Worm (Caenorhabditis elegans) whole organism, L4 larva: ENCODE results near the gene gcy-22.

Source experiments
- D1046.2 ChIP-seq: fragments of 200-800 bp; sonication (Bioruptor generic); IDR thresholded peaks from 2 replicates; pipeline ENCODE4 v1.3.6; 2022; ENCODE audit warnings: missing genetic modification characterization, missing compliant biosample characterization
- F10B5.3 ChIP-seq: sonication (generic microtip); optimal IDR thresholded peaks from 2 replicates; lab custom pipeline; 2016; ENCODE audit warnings: mild to moderate bottlenecking, missing genetic modification characterization, missing compliant biosample characterization
- T20F7.1 ChIP-seq: fragments of 200-800 bp; sonication (Bioruptor generic); optimal IDR thresholded peaks from 2 replicates; lab custom pipeline; 2018; ENCODE audit warnings: mild to moderate bottlenecking, missing genetic modification characterization, missing compliant biosample characterization
- T26A8.4 ChIP-seq: fragments of 200-800 bp; sonication (Bioruptor generic); IDR thresholded peaks from 2 replicates; pipeline ENCODE4 v1.3.6; 2022; ENCODE audit warnings: missing genetic modification characterization, missing compliant biosample characterization
- Y105C5A.15 ChIP-seq: fragments of 200-800 bp; sonication (Bioruptor generic); IDR thresholded peaks from 2 replicates; pipeline ENCODE4 v1.3.6; 2022; ENCODE audit warnings: missing genetic modification characterization, missing compliant biosample characterization
- Y48G9A.11 ChIP-seq: fragments of 200-800 bp; sonication (Bioruptor generic); IDR thresholded peaks from 2 replicates; pipeline ENCODE4 v1.3.6; 2022; ENCODE audit warnings: missing genetic modification reagents, missing genetic modification characterization, missing compliant biosample characterization
- Y75B8A.6 ChIP-seq: fragments of 200-800 bp; sonication (Bioruptor generic); IDR thresholded peaks from 2 replicates; pipeline ENCODE4 v1.3.6; 2022; ENCODE audit warnings: missing genetic modification reagents, missing genetic modification characterization, missing compliant biosample characterization
- ZK546.5 ChIP-seq, 2 experiments: sonication (generic microtip); optimal IDR thresholded peaks; 2 replicates each; lab custom pipeline; 2017; ENCODE audit warnings: missing biosample characterization in 2 of 2, missing genetic modification characterization in 2 of 2
- aha-1 ChIP-seq: fragments of 150-350 bp; peaks from one replicate; lab custom pipeline; 2014; ENCODE audit warnings: missing biosample characterization, missing genetic modification characterization
- ama-1 ChIP-seq: fragments of 150-350 bp; optimal IDR thresholded peaks from 2 replicates; lab custom pipeline; 2014; ENCODE audit warnings: inconsistent platforms, mixed read lengths
- ceh-28 ChIP-seq: fragments of 150-350 bp; optimal IDR thresholded peaks from 2 replicates; lab custom pipeline; 2014; ENCODE audit warnings: missing biosample characterization, missing genetic modification reagents, missing genetic modification characterization
- ceh-32 ChIP-seq: sonication (generic microtip); optimal IDR thresholded peaks from 2 replicates; lab custom pipeline; 2016; ENCODE audit warnings: mild to moderate bottlenecking, missing genetic modification characterization, missing compliant biosample characterization; ENCODE audit not compliant: poor library complexity
- ctbp-1 ChIP-seq: fragments of 200-800 bp; sonication (Bioruptor generic); IDR thresholded peaks from 2 replicates; pipeline ENCODE4 v1.3.6; 2022; ENCODE audit warnings: missing genetic modification reagents, missing genetic modification characterization, missing compliant biosample characterization
- daf-8 ChIP-seq: fragments of 200-800 bp; sonication (Bioruptor generic); IDR thresholded peaks from 2 replicates; pipeline ENCODE4 v1.3.6; 2022; ENCODE audit warnings: missing genetic modification characterization, missing compliant biosample characterization
- dmd-6 ChIP-seq: fragments of 200-800 bp; sonication (Bioruptor generic); IDR thresholded peaks from 2 replicates; pipeline ENCODE4 v1.3.6; 2022; ENCODE audit warnings: missing genetic modification reagents, missing genetic modification characterization, missing compliant biosample characterization
- duxl-1 ChIP-seq: sonication (generic microtip); optimal IDR thresholded peaks from 2 replicates; lab custom pipeline; 2016; ENCODE audit warnings: mild to moderate bottlenecking, missing genetic modification characterization, moderate library complexity, missing compliant biosample characterization; ENCODE audit not compliant: poor library complexity
- egl-43 ChIP-seq: fragments of 200-800 bp; sonication (Bioruptor generic); IDR thresholded peaks from 2 replicates; pipeline ENCODE4 v1.3.6; 2022; ENCODE audit warnings: missing genetic modification reagents, missing genetic modification characterization, missing compliant biosample characterization
- fos-1 ChIP-seq: fragments of 150-350 bp; optimal IDR thresholded peaks from 2 replicates; lab custom pipeline; 2014; ENCODE audit warnings: missing biosample characterization, missing genetic modification characterization
- hif-1 ChIP-seq, 2 experiments: sonication (generic microtip); optimal IDR thresholded peaks; 2 replicates each; lab custom pipeline; 2016 to 2017; ENCODE audit warnings: missing compliant biosample characterization in 2 of 2, missing genetic modification characterization in 2 of 2, missing genetic modification reagents in 2 of 2, missing genotype in 2 of 2, mild to moderate bottlenecking in 1 of 2
- hlh-11 ChIP-seq: fragments of 200-800 bp; sonication (Bioruptor generic); optimal IDR thresholded peaks from 2 replicates; lab custom pipeline; 2018; ENCODE audit warnings: mild to moderate bottlenecking, missing genetic modification characterization, missing compliant biosample characterization
- jun-1 ChIP-seq: fragments of 150-350 bp; optimal IDR thresholded peaks from 2 replicates; lab custom pipeline; 2014; ENCODE audit warnings: missing biosample characterization, missing genetic modification reagents, missing genetic modification characterization
- lim-7 ChIP-seq: fragments of 200-800 bp; sonication (Bioruptor generic); IDR thresholded peaks from 2 replicates; pipeline ENCODE4 v1.3.6; 2022; ENCODE audit warnings: missing genetic modification characterization, missing compliant biosample characterization
- lin-39 ChIP-seq: fragments of 150-350 bp; optimal IDR thresholded peaks from 2 replicates; lab custom pipeline; 2014; ENCODE audit warnings: missing biosample characterization, missing genetic modification reagents, missing genetic modification characterization
- lir-3 ChIP-seq: sonication (generic microtip); optimal IDR thresholded peaks from 2 replicates; lab custom pipeline; 2016; ENCODE audit warnings: mild to moderate bottlenecking, missing genetic modification characterization, missing compliant biosample characterization
- lsy-2 ChIP-seq, 2 experiments: fragments of 150-350 bp in 1 of 2; sonication (generic microtip) in 1 of 2; optimal IDR thresholded peaks; 2 replicates each; lab custom pipeline; 2014 to 2017; ENCODE audit warnings: missing biosample characterization in 2 of 2, missing genetic modification characterization in 2 of 2
- mep-1 ChIP-seq: fragments of 150-350 bp; sonication (generic microtip); optimal IDR thresholded peaks from 3 replicates; lab custom pipeline; 2014; ENCODE audit warnings: missing biosample characterization, missing genetic modification characterization
- mes-2 ChIP-seq: sonication (generic microtip); optimal IDR thresholded peaks from 2 replicates; lab custom pipeline; 2016; ENCODE audit warnings: missing genotype, mild to moderate bottlenecking, missing genetic modification characterization, missing compliant biosample characterization; ENCODE audit not compliant: poor library complexity, severe bottlenecking
- nhr-10 ChIP-seq: fragments of 150-350 bp; optimal IDR thresholded peaks from 2 replicates; lab custom pipeline; 2014; ENCODE audit warnings: missing biosample characterization, missing genetic modification characterization
- nhr-111 ChIP-seq: fragments of 200-800 bp; sonication (Bioruptor generic); optimal IDR thresholded peaks from 2 replicates; lab custom pipeline; 2018; ENCODE audit warnings: mild to moderate bottlenecking, missing genetic modification characterization, missing compliant biosample characterization
- nhr-28 ChIP-seq: fragments of 150-350 bp; optimal IDR thresholded peaks from 2 replicates; lab custom pipeline; 2014; ENCODE audit warnings: missing biosample characterization, missing genetic modification characterization
- nhr-41 ChIP-seq: fragments of 200-800 bp; sonication (Bioruptor generic); IDR thresholded peaks from 2 replicates; pipeline ENCODE4 v1.3.6; 2022; ENCODE audit warnings: missing genetic modification reagents, missing genetic modification characterization, missing compliant biosample characterization
- php-3 ChIP-seq: fragments of 200-800 bp; sonication (Bioruptor generic); IDR thresholded peaks from 2 replicates; pipeline ENCODE4 v1.3.6; 2022; ENCODE audit warnings: missing genetic modification reagents, missing genetic modification characterization, missing compliant biosample characterization
- sdz-12 ChIP-seq: fragments of 200-800 bp; sonication (Bioruptor generic); optimal IDR thresholded peaks from 2 replicates; lab custom pipeline; 2018; ENCODE audit warnings: mild to moderate bottlenecking, missing genetic modification characterization, missing compliant biosample characterization
- set-16 ChIP-seq: fragments of 200-800 bp; sonication (Bioruptor generic); IDR thresholded peaks from 2 replicates; pipeline ENCODE4 v1.3.6; 2022; ENCODE audit warnings: missing genetic modification reagents, missing genetic modification characterization, missing compliant biosample characterization
- snpc-4 ChIP-seq: fragments of 150-350 bp; optimal IDR thresholded peaks from 2 replicates; lab custom pipeline; 2014; ENCODE audit warnings: missing biosample characterization, missing genetic modification characterization
- tag-97 ChIP-seq: fragments of 200-800 bp; sonication (Bioruptor generic); IDR thresholded peaks from 2 replicates; pipeline ENCODE4 v1.3.6; 2022; ENCODE audit warnings: missing genetic modification characterization, missing compliant biosample characterization
- unc-62 ChIP-seq, 3 experiments: fragments of 150-350 bp in 1 of 3; sonication (generic microtip); optimal IDR thresholded peaks in 2 of 3; peaks in 1 of 3; 1 replicate in 1 of 3; 2 replicates in 2 of 3; lab custom pipeline; 2014 to 2017; ENCODE audit warnings: missing biosample characterization in 3 of 3, missing genetic modification characterization in 3 of 3, missing genetic modification reagents in 3 of 3, missing genotype in 1 of 3
- zfp-2 ChIP-seq: sonication (generic microtip); optimal IDR thresholded peaks from 2 replicates; lab custom pipeline; 2016; ENCODE audit warnings: mild to moderate bottlenecking, missing genetic modification characterization, missing compliant biosample characterization
- zfp-3 ChIP-seq: fragments of 200-800 bp; sonication (Bioruptor generic); conservative IDR thresholded peaks from 2 replicates; pipeline ENCODE4 v1.3.6; 2022; ENCODE audit warnings: missing genetic modification reagents, missing genetic modification characterization, missing compliant biosample characterization
- zip-2 ChIP-seq: fragments of 150-350 bp; optimal IDR thresholded peaks from 2 replicates; lab custom pipeline; 2014; ENCODE audit warnings: missing biosample characterization, missing genetic modification characterization
- ztf-11 ChIP-seq: fragments of 150-350 bp; optimal IDR thresholded peaks from 2 replicates; lab custom pipeline; 2014; ENCODE audit warnings: missing biosample characterization, missing genetic modification characterization

Gene gcy-22

DNA sequence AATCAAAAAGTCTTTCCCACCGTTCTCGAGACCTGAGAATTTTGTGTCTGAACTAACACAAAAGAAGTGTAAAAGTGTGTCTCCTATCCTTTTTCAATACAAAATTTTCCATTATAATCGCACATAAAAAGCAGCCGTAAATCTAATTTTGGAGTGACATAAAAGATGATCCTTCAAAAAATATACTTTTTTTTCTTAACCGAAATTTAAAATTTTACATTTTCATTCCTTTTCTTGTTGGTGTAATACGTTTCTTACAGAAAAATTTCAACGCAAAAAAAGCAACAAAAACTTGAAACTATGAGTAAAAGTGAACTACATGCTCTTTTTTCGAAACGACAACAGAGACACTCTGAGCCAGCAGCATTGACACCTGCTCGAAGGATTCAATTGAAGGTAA, 17.8 kb downstream of the gcy-22 start, which contains the start of gene Y44A6D.6:
Y44A6D.6 (plus strand) TSS at position 301 of the 400 bp plus-strand sequence.
- TF ChIP-seq lir-3: no peak
- no peak for TF ChIP-seq ZK546.5 (tag; optimal IDR thresholded peaks at IDR 0.05; lab: Kevin White, UChicago)
- no peak for TF ChIP-seq nhr-28 (tag; lab: Kevin White, UChicago)
- no peak for TF ChIP-seq nhr-111
- TF ChIP-seq ceh-28 (tag; lab: Kevin White, UChicago): no peak
- TF ChIP-seq ctbp-1 (GFP tag; lab: Robert Waterston, UW): no peak
- TF ChIP-seq lim-7: no peak
- no peak for TF ChIP-seq Y75B8A.6 (GFP tag; lab: Robert Waterston, UW)
- TF ChIP-seq fos-1: no peak
- TF ChIP-seq nhr-10: no peak
- no peak for TF ChIP-seq ztf-11 (tag; lab: Kevin White, UChicago)
- no peak for TF ChIP-seq Y48G9A.11 (GFP tag; lab: Robert Waterston, UW)
- TF ChIP-seq ama-1: no peak
- TF ChIP-seq ceh-32 (tag; lab: Kevin White, UChicago): no peak
- TF ChIP-seq D1046.2: no peak
- TF ChIP-seq tag-97 (GFP tag; lab: Robert Waterston, UW): no peak

DNA sequence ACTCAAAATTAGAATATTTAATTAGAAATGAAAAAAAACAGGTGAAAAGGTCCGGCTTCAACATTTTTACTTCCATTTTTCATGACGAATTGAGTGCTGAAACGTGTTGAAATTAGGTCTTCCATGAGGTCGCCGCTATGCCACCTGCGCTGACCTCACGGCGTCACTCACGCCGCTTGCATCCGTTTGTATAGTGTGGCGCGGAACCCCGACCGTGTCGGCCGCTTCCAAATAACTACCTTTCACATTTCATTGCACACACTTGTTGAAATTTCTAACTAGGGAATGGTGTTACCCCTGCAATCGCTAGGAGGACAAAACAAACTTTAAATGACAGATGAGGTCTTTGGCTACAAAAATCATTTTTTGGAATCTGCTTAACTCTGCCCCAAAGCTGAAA, 21.4 kb downstream of the gcy-22 start:
- TF ChIP-seq nhr-41 (GFP tag; lab: Robert Waterston, UW): peak; percentile 33; the same call in 1 of the 2 replicates
- peak; percentile 64 for TF ChIP-seq snpc-4 (tag; lab: Kevin White, UChicago)
- TF ChIP-seq Y105C5A.15 (GFP tag; lab: Robert Waterston, UW): peak; percentile 7; the same call in 1 of the 2 replicates
- TF ChIP-seq php-3 (GFP tag; lab: Robert Waterston, UW): 0 out of 2 replicates have a peak, but pooled peaks have one; percentile 56

DNA sequence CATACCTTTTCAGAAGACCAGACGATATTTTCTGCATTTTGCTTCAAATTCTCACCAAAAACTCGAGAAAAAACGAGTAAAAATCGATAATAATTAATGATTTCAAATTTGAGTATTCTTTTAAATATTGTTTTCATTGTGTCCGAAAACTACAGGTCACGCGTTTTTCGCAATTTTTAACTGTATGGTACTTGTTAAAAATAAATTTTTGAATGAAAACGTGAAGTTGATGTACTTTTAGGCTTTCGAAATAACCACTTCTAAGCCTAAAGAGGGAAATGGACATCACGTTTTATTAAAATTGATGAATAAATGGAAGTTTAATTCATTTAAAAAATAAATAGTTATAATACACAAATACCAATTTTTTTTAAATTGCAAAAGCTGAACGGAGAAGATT, 22.0 kb downstream of the gcy-22 start, which contains the start of gene Y44A6D.5:
Y44A6D.5 (minus strand) TSS at position 101 of the 400 bp plus-strand sequence.
- TF ChIP-seq lin-39 (tag; lab: Kevin White, UChicago) (no peak), mes-2 (tag; lab: Kevin White, UChicago) (no peak)

DNA sequence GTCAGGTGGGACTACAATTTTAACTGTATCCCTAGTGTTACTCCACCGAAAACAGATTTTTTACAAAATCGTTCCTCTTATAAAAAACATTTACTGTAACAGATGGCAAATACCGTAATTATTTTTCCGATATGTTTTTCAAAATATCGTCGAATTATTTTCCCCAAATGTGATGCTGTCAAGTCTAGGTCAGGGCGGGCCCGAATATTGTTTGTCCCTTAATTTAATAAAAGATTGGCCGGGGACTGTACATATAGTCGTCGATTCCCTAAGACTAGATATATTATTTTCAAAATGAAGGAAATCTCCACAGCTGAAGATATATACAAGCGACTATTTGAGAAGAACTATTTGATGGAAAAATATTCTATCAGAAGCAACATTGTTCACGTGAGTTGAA, 26.9 kb downstream of the gcy-22 start, which contains the start of gene sdf-9:
sdf-9 (plus strand) TSS at position 301 of the 400 bp plus-strand sequence.
- TF ChIP-seq zfp-2 (tag; lab: Kevin White, UChicago) (no peak), daf-8 (GFP tag; lab: Robert Waterston, UW) (no peak), zfp-3 (no peak), hif-1 (tag; optimal IDR thresholded peaks at IDR 0.05; lab: Kevin White, UChicago) (no peak), F10B5.3 (tag; lab: Kevin White, UChicago) (no peak)

DNA sequence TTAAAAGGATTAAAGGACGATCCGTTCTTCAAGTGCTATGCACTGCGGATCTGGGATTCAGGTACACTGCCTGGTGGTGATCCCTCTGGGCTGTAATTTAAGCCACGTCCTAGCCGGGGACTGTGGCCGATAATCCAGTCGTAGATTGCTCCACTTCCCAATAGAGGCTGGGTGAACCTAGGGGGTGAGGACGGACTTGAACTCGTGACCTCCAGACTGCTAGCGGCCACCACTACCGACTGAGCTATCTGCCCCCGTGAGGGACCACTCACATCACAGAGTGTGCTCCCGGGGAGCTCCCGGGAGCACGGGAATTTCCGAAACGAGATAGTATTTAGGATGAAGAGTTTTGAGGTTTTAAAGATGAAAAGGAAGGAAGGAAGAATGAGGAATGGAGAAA, 29.5 kb downstream of the gcy-22 start:
- TF ChIP-seq egl-43 (peak; percentile 58), set-16 (GFP tag; lab: Robert Waterston, UW) (peak; percentile 63)

DNA sequence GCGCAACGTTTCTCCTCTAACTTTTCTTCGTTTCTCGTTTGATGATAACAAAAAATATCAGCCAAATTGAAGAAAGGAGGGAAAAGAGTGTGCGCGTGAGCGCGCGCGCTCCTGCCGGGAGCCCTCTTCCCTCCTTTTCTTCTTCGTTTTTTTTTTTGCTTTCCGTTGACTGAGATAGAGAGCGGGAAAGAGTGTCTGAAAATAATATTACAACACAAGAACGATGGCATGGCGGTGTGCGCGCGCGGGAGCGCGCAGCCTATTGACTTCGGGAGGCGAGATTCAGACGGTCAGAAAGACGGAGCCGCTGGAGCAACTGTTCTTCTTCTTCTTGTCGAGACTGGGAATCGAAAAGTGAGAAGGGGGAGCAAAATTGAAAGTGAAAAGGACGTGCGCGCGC, 31.1 kb downstream of the gcy-22 start:
- no peak for TF ChIP-seq nhr-41 (GFP tag; lab: Robert Waterston, UW)
- 0 out of 2 replicates have a peak, but pooled peaks have one; percentile 53 for TF ChIP-seq egl-43
- TF ChIP-seq lsy-2 (tag; optimal IDR thresholded peaks at IDR 0.05; lab: Kevin White, UChicago): no peak
- no peak for TF ChIP-seq snpc-4 (tag; lab: Kevin White, UChicago)
- TF ChIP-seq mep-1 (tag; lab: Kevin White, UChicago): no peak
- peak in 1 of 2 experiments; percentile 23 for TF ChIP-seq unc-62 (GFP tag; optimal IDR thresholded peaks at IDR 0.05 in 1 of 2; lab: Kevin White, UChicago)
- TF ChIP-seq unc-62 (tag; optimal IDR thresholded peaks at IDR 0.05; lab: Kevin White, UChicago): no peak
- TF ChIP-seq set-16 (GFP tag; lab: Robert Waterston, UW): peak; percentile 74
- no peak for TF ChIP-seq jun-1 (tag; lab: Kevin White, UChicago)
- TF ChIP-seq fos-1: no peak
- no peak for TF ChIP-seq php-3 (GFP tag; lab: Robert Waterston, UW)
- no peak for TF ChIP-seq lir-3
- TF ChIP-seq ZK546.5 (tag; optimal IDR thresholded peaks at IDR 0.05; lab: Kevin White, UChicago): no peak
- peak; percentile 79 for TF ChIP-seq hlh-11 (tag; lab: Kevin White, UChicago)
- TF ChIP-seq duxl-1 (tag; lab: Kevin White, UChicago): no peak
- TF ChIP-seq ctbp-1 (GFP tag; lab: Robert Waterston, UW): no peak
- TF ChIP-seq sdz-12 (GFP tag; lab: Kevin White, UChicago): no peak
- no peak for TF ChIP-seq T20F7.1 (GFP tag; lab: Kevin White, UChicago)
- TF ChIP-seq aha-1: peak; percentile 22
- TF ChIP-seq ztf-11 (tag; lab: Kevin White, UChicago): no peak
- TF ChIP-seq lin-39 (tag; lab: Kevin White, UChicago): no peak
- no peak for TF ChIP-seq zip-2 (tag; lab: Kevin White, UChicago)
- no peak; the same call in 1 of the 2 replicates for TF ChIP-seq T26A8.4 (GFP tag; lab: Robert Waterston, UW)
- peak; percentile 39; the same call in 1 of the 2 replicates for TF ChIP-seq dmd-6
